Fruit fly (Drosophila melanogaster) whole organism: ENCODE results near the gene Vlet.

ENCODE experiments used
- Dll ChIP-seq: fragments of >200 bp; optimal IDR thresholded peaks from 2 replicates; lab custom pipeline; 2017
- EcR ChIP-seq, 2 experiments: fragments of >200 bp; optimal IDR thresholded peaks; 2 replicates each; lab custom pipeline; 2017; ENCODE audit warnings: missing biosample characterization in 2 of 2, missing genetic modification characterization in 2 of 2, missing genetic modification reagents in 2 of 2
- usp ChIP-seq: fragments of >200 bp; optimal IDR thresholded peaks from 2 replicates; lab custom pipeline; 2017; ENCODE audit warnings: missing biosample characterization, missing genetic modification characterization, mixed read lengths

DNA sequence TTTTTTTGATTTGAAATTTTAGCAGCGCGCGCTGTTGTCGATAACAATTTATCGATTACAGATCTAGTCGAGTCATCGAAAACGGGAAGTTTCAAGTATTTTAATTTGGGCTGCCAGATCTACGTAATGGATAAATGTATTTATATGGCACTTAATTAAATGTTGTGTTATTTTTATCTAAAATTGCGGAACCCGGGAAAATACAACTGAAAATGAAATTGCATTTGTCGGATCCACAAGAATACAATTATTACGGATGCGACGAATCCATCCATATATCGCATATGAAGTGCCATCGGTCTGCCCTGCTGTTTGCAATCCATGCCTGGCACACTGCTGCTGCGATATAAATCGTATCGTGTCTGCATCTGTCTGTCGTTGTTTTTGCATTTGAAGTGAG is 41.7 kb upstream of the Vlet start, which contains the start of gene Tango10:
- TF ChIP-seq usp (GFP tag; lab: Kevin White, UChicago) (no peak), EcR (GFP tag; optimal IDR thresholded peaks at IDR 0.05; lab: Kevin White, UChicago) (no peak), Dll (lab: Kevin White, UChicago) (no peak)
